Worm (Caenorhabditis elegans): ENCODE measurements around the gene F13B6.2.

DNA sequence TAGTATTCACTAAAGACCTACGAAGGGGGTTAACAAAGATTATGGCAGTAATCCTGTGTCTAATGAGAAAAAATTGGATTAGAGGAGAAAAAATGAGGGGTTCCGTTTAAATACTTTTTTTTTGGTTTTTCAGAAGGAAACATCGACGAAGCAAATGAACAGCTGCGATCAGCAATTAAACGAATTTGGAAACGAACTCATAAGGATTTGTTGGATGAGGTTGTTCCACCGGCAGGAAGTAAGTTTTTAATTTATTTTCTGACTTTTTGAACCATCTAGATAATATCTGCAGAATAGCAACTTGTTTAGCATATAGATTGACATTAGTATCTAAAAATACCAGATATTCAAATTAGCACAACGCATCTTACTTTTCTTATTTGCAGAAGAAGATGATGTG, 46.6 kb downstream of the F13B6.2 start:
- TF ChIP-seq ztf-4 (tag; optimal IDR thresholded peaks at IDR 0.05) (no peak), elt-1 (tag; optimal IDR thresholded peaks at IDR 0.05) (no peak), jun-1 (tag; optimal IDR thresholded peaks at IDR 0.05) (no peak), ztf-11 (tag; optimal IDR thresholded peaks at IDR 0.05) (no peak), nhr-237 (tag; optimal IDR thresholded peaks at IDR 0.05) (no peak)
